Worm (Caenorhabditis elegans): ENCODE data around the gene srh-76.
A peak's percentile ranks its signal among the peaks of the same experiment; 100 is the strongest.

srh-76 gene

DNA sequence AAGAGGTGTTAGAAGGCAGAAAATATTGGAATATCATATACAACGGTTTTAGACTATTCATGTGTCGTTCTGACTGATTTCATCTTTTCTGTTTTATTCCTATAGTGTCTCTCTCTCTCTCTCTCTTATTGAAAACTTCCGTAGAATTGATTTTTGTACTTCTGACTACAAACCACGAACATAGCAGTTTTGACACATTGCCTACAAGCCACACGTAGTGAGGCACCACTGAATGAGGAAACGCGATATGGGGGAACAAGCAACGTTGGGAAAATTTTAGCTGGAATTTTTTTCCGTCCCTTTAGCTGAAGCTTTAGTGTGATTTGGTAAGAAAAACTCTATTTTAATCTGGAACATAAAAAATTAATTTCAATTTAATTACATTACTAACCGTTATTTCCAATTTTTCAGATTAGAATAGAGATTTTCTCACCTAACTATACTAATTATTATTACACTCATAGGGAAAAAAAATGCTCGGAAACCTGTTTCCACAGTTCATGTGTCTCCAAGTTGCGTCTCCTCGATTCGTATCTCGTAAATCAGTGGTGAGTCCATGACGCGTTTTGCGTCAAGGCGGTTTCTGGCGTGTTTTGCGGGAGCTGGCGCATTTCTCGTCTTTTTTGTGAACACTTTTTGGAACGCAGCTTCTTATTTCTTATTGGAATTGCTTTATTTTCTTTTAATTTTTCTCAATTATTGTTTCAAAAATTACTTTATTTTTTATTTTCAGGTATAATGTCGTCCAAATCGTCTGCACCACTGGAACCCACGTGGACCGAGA lies 42.9 kb upstream of the srh-76 start, which contains the start of the genes nhr-142 and F44E7.9 (continued):
- peak; percentile 51; the same call in 1 of the 2 replicates for TF ChIP-seq egrh-3 (GFP tag; IDR thresholded peaks at IDR 0.05)
- no peak for TF ChIP-seq Y53F4B.3 (GFP tag; IDR thresholded peaks at IDR 0.05)
- peak; percentile 53 for TF ChIP-seq xnd-1 (tag; optimal IDR thresholded peaks at IDR 0.05)
- TF ChIP-seq egl-18 (GFP tag; IDR thresholded peaks at IDR 0.05): no peak
- TF ChIP-seq bed-2 (GFP tag; IDR thresholded peaks at IDR 0.05): no peak
- peak; percentile 22 for TF ChIP-seq chd-7 (tag; optimal IDR thresholded peaks at IDR 0.05)
- TF ChIP-seq F52B5.7 (tag; optimal IDR thresholded peaks at IDR 0.05): no peak
- TF ChIP-seq T07F8.4 (tag; optimal IDR thresholded peaks at IDR 0.05): no peak
- no peak for TF ChIP-seq nhr-120 (GFP tag; IDR thresholded peaks at IDR 0.05)
- peak; percentile 54; the same call in 1 of the 2 replicates for TF ChIP-seq cebp-1 (GFP tag; IDR thresholded peaks at IDR 0.05)
- TF ChIP-seq cebp-1 (tag; optimal IDR thresholded peaks at IDR 0.05): peak; percentile 84
- peak; percentile 81 for TF ChIP-seq C06A6.2 (GFP tag; conservative IDR thresholded peaks at IDR 0.05)
- TF ChIP-seq ceh-79 (tag; optimal IDR thresholded peaks at IDR 0.05): no peak
- TF ChIP-seq F55B11.4 (tag; optimal IDR thresholded peaks at IDR 0.05; ENCODE audit: borderline replicate concordance, insufficient read depth): no peak
- peak; percentile 71 for TF ChIP-seq B0336.3 (GFP tag; IDR thresholded peaks at IDR 0.05)
- no peak for TF ChIP-seq ama-1 (optimal IDR thresholded peaks at IDR 0.05)
- TF ChIP-seq ama-1 (GFP tag; optimal IDR thresholded peaks at IDR 0.05): no peak
- peak; percentile 45; the same call in 1 of the 2 replicates for TF ChIP-seq hmg-20 (GFP tag; IDR thresholded peaks at IDR 0.05)
- TF ChIP-seq dpl-1 (GFP tag; optimal IDR thresholded peaks at IDR 0.05): peak; percentile 50
- TF ChIP-seq F57A8.1 (GFP tag; optimal IDR thresholded peaks at IDR 0.05): no peak
- TF ChIP-seq tlf-1 (GFP tag; optimal IDR thresholded peaks at IDR 0.05): peak; percentile 78
- no peak for TF ChIP-seq lag-1 (GFP tag; IDR thresholded peaks at IDR 0.05)
- TF ChIP-seq pha-4 (tag; optimal IDR thresholded peaks at IDR 0.05): no peak
- no peak for TF ChIP-seq hlh-12 (tag; optimal IDR thresholded peaks at IDR 0.05)
- peak; percentile 48; the same call in 1 of the 2 replicates for TF ChIP-seq egl-44 (GFP tag; IDR thresholded peaks at IDR 0.05)
- peak; percentile 32 for TF ChIP-seq snpc-4 (GFP tag; optimal IDR thresholded peaks at IDR 0.05)
- peak; percentile 54 to 79 (median 72) for TF ChIP-seq snpc-4 (tag; optimal IDR thresholded peaks at IDR 0.05)
- TF ChIP-seq let-607 (tag; optimal IDR thresholded peaks at IDR 0.05): peak in 1 of 2 experiments; percentile 53
- TF ChIP-seq sptf-2 (GFP tag; optimal IDR thresholded peaks at IDR 0.05): no peak
- TF ChIP-seq madf-6 (GFP tag; IDR thresholded peaks at IDR 0.05): peak; percentile 78
- TF ChIP-seq attf-5 (GFP tag; optimal IDR thresholded peaks at IDR 0.05): peak; percentile 86
- TF ChIP-seq Y53G8AR.9 (GFP tag; conservative IDR thresholded peaks at IDR 0.05): peak; percentile 84; the same call in 1 of the 2 replicates
- no peak for TF ChIP-seq ztf-3 (GFP tag; optimal IDR thresholded peaks at IDR 0.05)
- 0 out of 2 replicates have a peak, but pooled peaks have one; percentile 10 for TF ChIP-seq hsf-1 (GFP tag; IDR thresholded peaks at IDR 0.05)
- TF ChIP-seq C17E4.6 (GFP tag; IDR thresholded peaks at IDR 0.05): 0 out of 2 replicates have a peak, but pooled peaks have one; percentile 22
- no peak for TF ChIP-seq B0019.2 (GFP tag; conservative IDR thresholded peaks at IDR 0.05)
- no peak for TF ChIP-seq mel-28 (tag; optimal IDR thresholded peaks at IDR 0.05; ENCODE audit: borderline replicate concordance)
- no peak for TF ChIP-seq Y67H2A.10 (GFP tag; conservative IDR thresholded peaks at IDR 0.05)
- TF ChIP-seq attf-6 (GFP tag; IDR thresholded peaks at IDR 0.05): no peak
- TF ChIP-seq F57C9.4 (tag; optimal IDR thresholded peaks at IDR 0.05): no peak
- TF ChIP-seq sdz-38 (tag; optimal IDR thresholded peaks at IDR 0.05): no peak
- peak; percentile 73 for TF ChIP-seq lir-1 (GFP tag; conservative IDR thresholded peaks at IDR 0.05)
- peak; percentile 57 for TF ChIP-seq repo-1 (tag; optimal IDR thresholded peaks at IDR 0.05)
- peak in 2 of 3 experiments; percentile 54 to 72 for TF ChIP-seq lin-35 (GFP tag; optimal IDR thresholded peaks at IDR 0.05)
- peak; percentile 67 for TF ChIP-seq snpc-3.4 (tag; optimal IDR thresholded peaks at IDR 0.05)
- TF ChIP-seq Y79H2A.3 (GFP tag; conservative IDR thresholded peaks at IDR 0.05): no peak
- peak; percentile 95 for TF ChIP-seq ceh-100 (GFP tag; IDR thresholded peaks at IDR 0.05)
